Worm (Caenorhabditis elegans) whole organism, L4/young adult: Measurements from ENCODE around the gene srx-12.

ENCODE experiments used
- W03F9.2 ChIP-seq: fragments of 150-350 bp; optimal IDR thresholded peaks from 2 replicates; lab custom pipeline; 2014; ENCODE audit warnings: missing biosample characterization, missing genetic modification characterization
- dao-5 ChIP-seq: sonication (generic microtip); optimal IDR thresholded peaks from 2 replicates; lab custom pipeline; 2016; ENCODE audit warnings: missing genotype, missing genetic modification characterization, moderate library complexity, missing compliant biosample characterization
- him-1 ChIP-seq: sonication (generic microtip); optimal IDR thresholded peaks from 2 replicates; lab custom pipeline; 2016; ENCODE audit warnings: missing genotype, missing genetic modification reagents, missing genetic modification characterization, missing compliant biosample characterization

srx-12 gene

DNA sequence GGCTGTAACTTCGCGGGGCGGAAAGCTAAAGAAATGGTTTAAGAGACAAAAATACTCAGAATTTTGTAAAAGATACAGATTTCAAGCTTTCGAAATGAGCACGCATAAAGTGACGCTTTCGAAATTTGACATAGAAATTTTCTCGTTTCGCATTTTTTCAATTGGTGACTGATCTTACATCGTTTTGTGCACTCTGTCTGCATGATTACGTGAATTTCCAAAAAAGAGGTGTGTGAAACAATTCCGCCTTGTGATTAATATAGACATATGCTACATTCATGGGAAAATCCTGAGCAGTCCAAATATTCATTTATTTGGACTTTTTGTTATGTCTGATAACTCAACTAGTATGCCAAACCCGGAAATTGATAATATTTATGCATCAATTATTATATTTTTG lies at the start of gene srx-12:
Gene srx-12, plus strand, starts transcription at position 301 of the 400 bp plus-strand sequence.
- TF ChIP-seq him-1 (tag; lab: Kevin White, UChicago), result no peak
- no peak for TF ChIP-seq W03F9.2 (tag; lab: Kevin White, UChicago)
- no peak for TF ChIP-seq dao-5 (tag; lab: Kevin White, UChicago)

DNA sequence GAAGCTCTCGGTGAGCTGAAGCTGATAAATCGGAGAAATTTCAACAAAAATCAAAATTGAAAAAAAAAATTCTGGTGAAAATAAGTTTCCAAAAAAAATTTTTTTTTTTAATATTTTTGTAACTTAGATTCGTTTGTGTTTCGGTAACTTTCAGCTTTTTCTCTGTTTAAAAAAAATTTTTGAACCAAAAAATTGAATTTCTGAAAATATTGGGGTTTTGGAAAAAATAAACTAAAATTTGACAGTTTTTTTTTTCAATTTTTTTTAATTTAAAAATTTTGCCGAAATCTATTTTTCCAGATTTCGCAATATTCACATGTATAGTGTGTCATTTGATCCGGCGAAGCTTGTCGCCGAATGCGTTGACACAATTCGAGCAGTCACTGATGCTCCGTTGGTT lies 46.9 kb upstream of the srx-12 start, which contains the start of gene Y55F3AM.5:
Gene Y55F3AM.5, plus strand, starts transcription at position 301 of the 400 bp plus-strand sequence.
- TF ChIP-seq dao-5 (tag; lab: Kevin White, UChicago) (no peak), W03F9.2 (tag; lab: Kevin White, UChicago) (no peak), him-1 (tag; lab: Kevin White, UChicago) (no peak)

DNA sequence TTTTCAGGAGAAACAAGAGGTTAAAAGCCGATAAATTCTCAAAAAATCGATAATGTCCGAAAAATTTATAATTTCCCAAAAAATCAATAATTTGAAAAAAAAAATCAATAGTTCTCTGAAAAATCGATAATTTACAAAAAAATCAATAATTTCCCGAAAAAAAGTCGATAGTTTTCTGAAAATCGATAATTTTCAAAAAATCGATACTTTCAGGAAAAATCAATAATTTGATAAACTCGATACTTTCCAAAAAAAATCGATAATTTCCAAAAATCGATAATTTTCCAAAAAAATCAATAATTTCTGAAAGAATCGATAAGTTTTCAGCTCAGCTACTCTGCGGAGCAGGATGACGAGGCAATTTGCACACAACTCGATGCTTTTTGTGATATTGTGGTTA lies 46.1 kb upstream of the srx-12 start:
- no peak for TF ChIP-seq W03F9.2 (tag; lab: Kevin White, UChicago)
- TF ChIP-seq him-1 (tag; lab: Kevin White, UChicago), result no peak
- no peak for TF ChIP-seq dao-5 (tag; lab: Kevin White, UChicago)

DNA sequence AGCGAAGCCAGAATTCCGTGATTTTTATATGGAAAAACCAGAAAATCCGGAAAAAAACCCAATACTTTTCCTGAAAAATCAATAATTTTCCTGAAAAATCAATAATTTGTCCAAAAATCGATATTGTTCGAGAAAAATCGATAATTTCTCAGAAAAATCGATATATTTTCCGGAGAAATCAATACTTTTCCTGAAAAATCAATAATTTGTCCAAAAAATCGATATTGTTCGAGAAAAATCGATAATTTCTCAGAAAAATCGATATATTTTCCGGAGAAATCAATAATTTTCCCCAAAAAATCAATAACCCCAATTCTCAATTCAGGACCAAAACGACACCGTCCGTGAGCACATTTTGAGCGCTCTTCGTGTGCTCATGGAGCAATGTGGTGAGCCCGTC lies 45.3 kb upstream of the srx-12 start:
- TF ChIP-seq him-1 (tag; lab: Kevin White, UChicago) (no peak), W03F9.2 (tag; lab: Kevin White, UChicago) (no peak), dao-5 (tag; lab: Kevin White, UChicago) (no peak)

DNA sequence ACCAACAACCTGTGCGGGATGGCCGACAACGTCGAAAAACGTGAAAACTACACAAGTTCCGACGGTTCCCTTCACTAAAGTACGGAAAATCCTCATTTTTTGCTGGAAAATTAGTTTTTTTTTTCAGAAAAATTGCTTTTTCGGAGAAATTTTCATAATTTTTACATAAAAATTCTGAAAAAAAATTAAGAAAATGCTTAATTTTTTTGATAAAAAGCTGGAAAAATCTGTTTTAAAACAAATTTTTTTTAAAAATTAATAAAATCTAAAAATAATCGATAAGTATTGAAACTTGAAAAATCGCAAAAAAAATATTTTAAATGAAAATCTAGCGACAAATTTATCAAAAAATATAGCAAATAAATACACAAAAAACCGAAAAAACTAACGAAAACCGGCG lies 40.0 kb upstream of the srx-12 start, which contains the start of gene immp-2:
Gene immp-2, minus strand, starts transcription at position 101 of the 400 bp plus-strand sequence.
- no peak for TF ChIP-seq W03F9.2 (tag; lab: Kevin White, UChicago)
- no peak for TF ChIP-seq him-1 (tag; lab: Kevin White, UChicago)
- TF ChIP-seq dao-5 (tag; lab: Kevin White, UChicago), result no peak

DNA sequence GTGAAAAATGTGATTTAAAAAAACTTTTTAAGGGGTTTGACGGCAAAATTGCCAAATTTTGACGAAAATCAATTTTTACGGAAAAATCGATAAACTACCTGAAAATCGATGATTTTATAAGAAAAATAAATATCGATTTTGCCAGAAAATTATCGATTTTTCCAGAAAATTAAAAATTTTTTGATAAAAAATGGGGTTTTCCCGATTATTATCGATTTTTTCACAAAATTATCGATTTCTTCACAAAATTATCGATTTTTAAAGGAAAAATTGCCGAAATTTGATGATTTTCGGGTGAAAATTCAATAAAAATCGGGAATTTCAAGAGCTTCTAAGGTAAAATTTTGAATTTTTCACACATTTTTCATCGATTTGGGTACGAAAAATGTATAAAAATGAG lies 39.1 kb upstream of the srx-12 start:
- TF ChIP-seq him-1 (tag; lab: Kevin White, UChicago) (no peak), dao-5 (tag; lab: Kevin White, UChicago) (no peak), W03F9.2 (tag; lab: Kevin White, UChicago) (no peak)

DNA sequence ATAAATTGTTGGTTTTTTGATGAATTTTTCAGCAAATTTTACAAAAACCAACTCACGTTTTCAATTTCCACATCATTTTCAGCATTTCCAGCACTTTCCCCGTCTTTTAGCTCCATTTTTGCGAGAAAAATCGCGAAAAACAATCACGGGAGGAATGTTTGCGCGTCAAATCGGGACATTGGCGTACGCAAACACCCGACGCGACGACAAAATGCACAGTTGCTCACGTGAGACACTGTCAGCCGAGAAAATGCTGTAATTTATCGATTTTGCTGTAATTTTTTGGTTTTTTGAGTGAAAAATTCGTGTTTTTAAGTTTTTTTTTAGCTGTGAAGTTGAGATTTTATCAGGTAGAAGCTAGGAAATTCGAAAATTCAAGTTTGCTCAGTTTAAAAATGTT lies 36.2 kb upstream of the srx-12 start, which contains the start of gene Y55F3AM.9:
Gene Y55F3AM.9, minus strand, starts transcription at position 189 of the 400 bp plus-strand sequence.
- TF ChIP-seq W03F9.2 (tag; lab: Kevin White, UChicago) (no peak), dao-5 (tag; lab: Kevin White, UChicago) (no peak), him-1 (tag; lab: Kevin White, UChicago) (no peak)

DNA sequence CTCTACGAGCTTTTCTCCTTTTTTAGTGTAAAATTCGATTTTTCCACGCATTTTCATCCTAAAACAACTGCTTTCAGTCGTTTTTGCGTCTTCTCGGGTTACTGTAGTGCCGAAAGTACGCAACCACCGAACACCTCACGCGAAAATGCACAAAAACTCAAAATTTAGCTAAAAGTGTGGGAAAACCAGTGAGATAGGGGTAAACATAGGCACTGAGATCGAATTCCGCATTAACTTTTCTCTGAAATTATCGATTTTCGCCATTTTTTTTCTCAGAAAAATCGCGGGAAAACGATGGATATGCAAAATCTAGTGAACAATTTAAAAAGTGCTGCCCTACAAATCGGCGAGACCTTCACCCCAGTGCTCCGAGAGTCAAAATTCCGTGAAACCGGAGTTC lies 35.6 kb upstream of the srx-12 start, which contains the start of gene atg-3:
Gene atg-3, plus strand, starts transcription at position 301 of the 400 bp plus-strand sequence.
- TF ChIP-seq him-1 (tag; lab: Kevin White, UChicago) (no peak), W03F9.2 (tag; lab: Kevin White, UChicago) (no peak), dao-5 (tag; lab: Kevin White, UChicago) (no peak)

DNA sequence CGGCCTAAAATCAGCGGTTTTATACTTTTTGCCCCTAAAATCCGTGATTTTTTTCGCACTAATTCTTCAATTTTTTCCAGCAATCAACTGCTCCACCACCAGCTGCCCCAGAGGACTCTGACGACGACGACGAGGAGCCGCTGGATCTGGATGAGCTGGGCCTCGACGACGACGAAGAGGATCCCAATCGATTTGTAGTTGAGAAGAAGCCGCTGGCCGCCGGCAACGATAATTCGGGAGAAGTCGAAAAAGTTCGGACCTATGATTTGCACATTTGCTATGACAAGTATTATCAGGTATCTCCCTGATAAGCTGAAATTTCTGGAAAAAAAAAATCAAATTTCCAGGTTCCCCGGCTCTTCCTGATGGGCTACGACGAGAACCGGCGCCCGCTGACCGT lies 34.0 kb upstream of the srx-12 start:
- TF ChIP-seq W03F9.2 (tag; lab: Kevin White, UChicago), result no peak
- TF ChIP-seq him-1 (tag; lab: Kevin White, UChicago), result no peak
- TF ChIP-seq dao-5 (tag; lab: Kevin White, UChicago), result no peak

DNA sequence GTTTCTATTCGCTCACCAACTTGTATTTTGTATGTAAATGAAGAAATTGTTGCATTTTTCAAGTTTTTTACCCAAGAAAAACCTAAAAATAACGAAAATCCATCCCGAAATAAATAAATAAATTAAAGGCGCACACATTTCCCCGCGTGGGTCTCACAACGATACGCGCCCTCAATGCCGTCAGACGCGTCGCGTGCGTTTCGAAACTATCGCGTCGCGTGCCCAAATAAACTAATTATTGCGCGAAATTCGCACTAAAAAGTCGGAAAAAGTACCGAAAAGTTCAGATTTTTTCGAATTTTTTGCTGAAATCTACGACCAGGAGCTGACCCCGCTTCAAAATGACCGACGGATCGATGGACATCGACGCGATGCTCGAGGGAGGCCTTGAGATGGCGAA lies 33.3 kb upstream of the srx-12 start, which contains the start of gene rbm-39:
Gene rbm-39, plus strand, starts transcription at position 178 of the 400 bp plus-strand sequence.
- TF ChIP-seq him-1 (tag; lab: Kevin White, UChicago) (no peak), dao-5 (tag; lab: Kevin White, UChicago) (no peak), W03F9.2 (tag; lab: Kevin White, UChicago) (peak; percentile 71)

DNA sequence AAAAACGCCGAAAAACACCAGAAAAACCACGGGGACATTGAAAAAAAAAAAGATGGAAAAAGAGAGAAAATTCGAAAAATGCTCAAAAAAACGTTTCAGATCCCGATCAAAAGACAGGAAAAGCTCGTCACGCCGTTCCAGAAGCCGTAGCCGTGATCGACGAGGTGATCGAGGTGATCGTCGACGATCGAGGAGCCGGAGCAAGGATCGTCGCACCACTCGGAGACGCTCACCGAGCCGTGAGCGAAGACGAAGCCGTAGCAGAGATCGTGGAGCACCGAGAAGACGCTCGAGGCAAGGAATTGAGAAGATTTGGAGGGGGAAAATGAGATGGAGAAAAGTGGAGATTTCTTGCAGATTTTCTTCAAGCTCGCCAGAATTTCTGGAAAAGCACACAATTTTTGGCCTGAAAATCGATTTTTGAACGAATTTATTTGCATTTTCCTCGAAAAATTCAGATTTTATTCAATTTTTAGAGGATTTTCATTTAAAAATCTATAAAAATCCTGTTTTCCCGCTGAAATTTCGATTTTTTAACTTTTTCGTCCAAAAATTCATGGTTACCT lies 32.5 kb upstream of the srx-12 start:
- TF ChIP-seq W03F9.2 (tag; lab: Kevin White, UChicago), result no peak
- no peak for TF ChIP-seq dao-5 (tag; lab: Kevin White, UChicago)
- no peak for TF ChIP-seq him-1 (tag; lab: Kevin White, UChicago)

DNA sequence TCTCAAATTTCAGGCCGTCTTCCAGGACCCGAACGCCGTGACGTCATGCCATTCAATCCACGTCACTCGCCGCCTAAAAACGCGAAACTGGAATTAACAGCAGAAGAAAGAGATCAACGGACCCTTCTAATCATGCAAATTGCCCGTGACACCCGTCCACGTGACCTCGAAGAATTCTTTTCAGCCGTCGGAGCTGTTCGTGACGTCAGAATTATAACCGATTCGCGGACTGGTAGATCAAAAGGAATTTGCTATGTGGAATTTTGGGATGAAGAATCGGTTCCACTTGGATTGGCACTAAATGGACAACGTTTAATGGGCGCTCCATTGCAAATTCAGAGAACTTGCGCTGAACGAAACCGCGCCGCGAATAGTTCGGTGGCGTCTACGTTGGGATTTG lies 30.4 kb upstream of the srx-12 start:
- TF ChIP-seq him-1 (tag; lab: Kevin White, UChicago) (no peak), dao-5 (tag; lab: Kevin White, UChicago) (no peak), W03F9.2 (tag; lab: Kevin White, UChicago) (no peak)

DNA sequence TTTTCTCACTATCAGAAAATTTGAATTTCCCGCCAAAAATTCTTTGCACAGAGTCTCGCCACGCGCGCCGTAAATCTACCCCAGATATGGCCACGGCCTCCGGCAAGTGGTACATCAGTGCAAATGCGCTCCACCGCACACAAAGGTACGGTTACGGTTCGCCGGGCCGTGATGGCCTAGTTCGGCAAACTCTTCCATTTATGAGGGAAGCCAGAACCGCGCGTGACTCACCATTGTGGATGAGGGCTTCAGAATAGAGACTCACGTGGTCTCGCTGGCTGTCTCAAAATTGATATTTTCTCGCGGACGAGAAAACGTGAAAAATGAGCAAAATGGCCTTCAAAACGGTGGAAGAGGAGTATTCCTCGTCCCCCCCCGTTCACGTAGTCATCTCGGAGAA lies 26.0 kb upstream of the srx-12 start:
- TF ChIP-seq W03F9.2 (tag; lab: Kevin White, UChicago) (no peak), him-1 (tag; lab: Kevin White, UChicago) (no peak), dao-5 (tag; lab: Kevin White, UChicago) (no peak)

DNA sequence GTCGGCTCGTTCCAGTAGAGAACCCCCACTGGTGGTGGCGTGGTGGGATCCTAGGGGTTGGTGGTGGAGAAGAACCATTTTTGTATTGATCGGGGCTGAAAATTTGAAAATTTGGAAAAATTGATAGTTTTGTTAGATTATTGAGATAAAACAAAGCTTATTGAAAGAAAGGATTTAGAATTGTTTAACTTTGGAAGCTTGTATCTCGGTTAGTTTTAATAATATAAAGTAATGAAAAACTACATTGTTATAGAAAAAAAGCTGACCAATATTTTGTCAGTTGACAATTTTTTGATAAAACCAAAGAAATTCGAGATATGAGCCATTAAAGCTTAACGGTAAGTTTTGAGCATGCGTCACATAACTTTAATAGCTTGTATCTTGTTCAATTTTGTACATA lies 15.8 kb upstream of the srx-12 start, which contains the start of gene abhd-14:
Gene abhd-14, minus strand, starts transcription at position 101 of the 400 bp plus-strand sequence.
- TF ChIP-seq W03F9.2 (tag; lab: Kevin White, UChicago), result no peak
- no peak for TF ChIP-seq him-1 (tag; lab: Kevin White, UChicago)
- no peak for TF ChIP-seq dao-5 (tag; lab: Kevin White, UChicago)
